Worm (Caenorhabditis elegans) whole organism, L4/young adult: ENCODE results near the gene clec-125.

Source experiments
- W03F9.2 ChIP-seq: fragments of 150-350 bp; optimal IDR thresholded peaks from 2 replicates; lab custom pipeline; 2014; ENCODE audit warnings: missing biosample characterization, missing genetic modification characterization
- dao-5 ChIP-seq: sonication (generic microtip); optimal IDR thresholded peaks from 2 replicates; lab custom pipeline; 2016; ENCODE audit warnings: missing genotype, missing genetic modification characterization, moderate library complexity, missing compliant biosample characterization
- him-1 ChIP-seq: sonication (generic microtip); optimal IDR thresholded peaks from 2 replicates; lab custom pipeline; 2016; ENCODE audit warnings: missing genotype, missing genetic modification reagents, missing genetic modification characterization, missing compliant biosample characterization

DNA sequence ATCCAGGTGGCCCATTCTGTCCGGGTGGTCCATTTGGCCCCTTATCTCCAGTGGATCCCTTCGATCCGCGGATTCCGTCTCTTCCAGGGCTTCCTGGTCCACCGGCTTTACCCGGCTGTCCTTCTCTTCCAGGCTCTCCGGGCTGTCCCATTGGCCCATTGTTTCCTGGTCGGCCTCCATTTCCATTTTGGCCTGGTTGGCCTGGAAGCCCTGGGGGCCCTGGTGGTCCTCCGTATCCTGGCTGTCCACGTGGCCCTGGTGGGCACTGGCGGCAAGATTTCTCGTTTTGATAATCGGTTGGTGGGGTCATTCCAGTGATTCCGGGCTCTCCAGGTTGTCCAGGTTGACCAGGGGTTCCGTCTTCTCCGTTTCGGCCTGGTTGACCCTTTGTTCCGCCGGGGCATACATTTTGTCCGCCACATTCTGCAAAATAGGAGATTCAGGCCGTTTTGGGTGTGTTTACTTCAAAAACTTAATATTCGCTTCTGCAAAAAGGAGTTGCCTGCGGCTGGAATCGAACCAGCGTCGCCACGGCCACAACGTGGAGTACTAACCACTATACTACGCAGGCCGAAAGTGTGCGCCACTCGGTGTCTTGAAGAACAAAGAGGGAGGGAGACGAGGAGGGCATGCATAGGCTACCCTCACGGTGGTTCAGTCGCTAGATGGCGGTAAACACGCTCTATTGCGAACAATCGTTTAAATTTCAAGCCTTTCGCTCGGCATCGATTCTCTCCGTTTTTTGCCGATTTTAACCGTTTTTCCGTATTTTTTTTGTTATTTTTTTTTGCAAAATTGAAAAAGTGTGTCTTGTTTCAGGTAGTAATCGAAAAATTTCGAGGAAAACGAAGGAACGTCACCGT lies 5.4 kb downstream of the clec-125 start, which contains the start of gene W09G10.9:
- TF ChIP-seq W03F9.2 (tag; lab: Kevin White, UChicago) (no peak), him-1 (no peak), dao-5 (no peak)
